Worm (Caenorhabditis elegans) whole organism, L4/young adult: ENCODE measurements around the gene msp-142.

Experiments
- W03F9.2 ChIP-seq: fragments of 150-350 bp; optimal IDR thresholded peaks from 2 replicates; lab custom pipeline; 2014; ENCODE audit warnings: missing biosample characterization, missing genetic modification characterization
- dao-5 ChIP-seq: sonication (generic microtip); optimal IDR thresholded peaks from 2 replicates; lab custom pipeline; 2016; ENCODE audit warnings: missing genotype, missing genetic modification characterization, moderate library complexity, missing compliant biosample characterization
- him-1 ChIP-seq: sonication (generic microtip); optimal IDR thresholded peaks from 2 replicates; lab custom pipeline; 2016; ENCODE audit warnings: missing genotype, missing genetic modification reagents, missing genetic modification characterization, missing compliant biosample characterization

- TF ChIP-seq him-1 (tag; lab: Kevin White, UChicago), result no peak
- no peak for TF ChIP-seq W03F9.2 (tag; lab: Kevin White, UChicago)
- no peak for TF ChIP-seq dao-5 (tag; lab: Kevin White, UChicago)
Measured at ce11 chrII:5794195-5794594, 3.5 kb upstream of the msp-142 start, which contains the start of gene acdh-8.
